Fruit fly (Drosophila melanogaster) whole organism, prepupa: Measurements from ENCODE around the gene CG13293.

ENCODE experiments used
- Blimp-1 ChIP-seq: fragments of 200-800 bp; sonication (Bioruptor generic); optimal IDR thresholded peaks from 3 replicates; lab custom pipeline; 2017; ENCODE audit warnings: missing biosample characterization, missing genetic modification characterization, mild to moderate bottlenecking, moderate library complexity, missing genetic modification reagents
- CG10631 ChIP-seq: fragments of 200-800 bp; sonication (Bioruptor generic); optimal IDR thresholded peaks from 2 replicates; lab custom pipeline; 2016; ENCODE audit warnings: missing biosample characterization, missing genetic modification characterization
- CG10669 ChIP-seq: fragments of 200-800 bp; sonication (Bioruptor generic); optimal IDR thresholded peaks from 3 replicates; lab custom pipeline; 2018; ENCODE audit warnings: missing biosample characterization, mild to moderate bottlenecking, missing genetic modification characterization, moderate library complexity
- CG11294 ChIP-seq: fragments of 200-800 bp; sonication (Bioruptor generic); IDR thresholded peaks from 2 replicates; pipeline ENCODE4 v1.3.6; 2022; ENCODE audit warnings: missing biosample characterization, missing genetic modification characterization
- CG11762 ChIP-seq: fragments of 200-800 bp; sonication (Bioruptor generic); optimal IDR thresholded peaks from 3 replicates; lab custom pipeline; 2016; ENCODE audit warnings: missing biosample characterization, missing genetic modification characterization; ENCODE audit not compliant: insufficient read depth
- CG11902 ChIP-seq: fragments of 200-800 bp; sonication (Bioruptor generic); optimal IDR thresholded peaks from 3 replicates; lab custom pipeline; 2016; ENCODE audit warnings: missing biosample characterization, missing genetic modification characterization
- CG1621 ChIP-seq: fragments of 200-800 bp; sonication (Bioruptor generic); optimal IDR thresholded peaks from 3 replicates; lab custom pipeline; 2018; ENCODE audit warnings: missing biosample characterization, mild to moderate bottlenecking, missing genetic modification characterization
- CG16779 ChIP-seq: fragments of 200-800 bp; sonication (Bioruptor generic); optimal IDR thresholded peaks from 3 replicates; lab custom pipeline; 2017; ENCODE audit warnings: missing biosample characterization, mild to moderate bottlenecking, missing genetic modification characterization
- CG3032 ChIP-seq: fragments of 200-800 bp; optimal IDR thresholded peaks from 2 replicates; lab custom pipeline; 2019; ENCODE audit warnings: missing biosample characterization, mild to moderate bottlenecking, missing genetic modification characterization, moderate library complexity
- CG34406 ChIP-seq: fragments of 200-800 bp; sonication (Bioruptor generic); optimal IDR thresholded peaks from 3 replicates; lab custom pipeline; 2016; ENCODE audit warnings: missing biosample characterization, missing genetic modification characterization
- CG3919 ChIP-seq: fragments of 200-800 bp; sonication (Bioruptor generic); optimal IDR thresholded peaks from 3 replicates; lab custom pipeline; 2016; ENCODE audit warnings: missing biosample characterization, missing genetic modification characterization
- CG6276 ChIP-seq: fragments of 200-800 bp; sonication (Bioruptor generic); optimal IDR thresholded peaks from 2 replicates; lab custom pipeline; 2017; ENCODE audit warnings: missing biosample characterization, mild to moderate bottlenecking, missing genetic modification characterization
- CG6808 ChIP-seq: fragments of 200-800 bp; sonication (Bioruptor generic); optimal IDR thresholded peaks from 3 replicates; lab custom pipeline; 2017; ENCODE audit warnings: missing biosample characterization, missing genetic modification characterization, mild to moderate bottlenecking, moderate library complexity, missing genetic modification reagents
- CG6854 ChIP-seq: fragments of 200-800 bp; sonication (Bioruptor generic); optimal IDR thresholded peaks from 2 replicates; lab custom pipeline; 2017; ENCODE audit warnings: missing biosample characterization, mild to moderate bottlenecking, missing genetic modification characterization
- CG7368 ChIP-seq: fragments of 200-800 bp; sonication (Bioruptor generic); optimal IDR thresholded peaks from 3 replicates; lab custom pipeline; 2016; ENCODE audit warnings: missing biosample characterization, missing genetic modification characterization
- CG8119 ChIP-seq: fragments of 200-800 bp; sonication (Bioruptor generic); IDR thresholded peaks from 3 replicates; pipeline ENCODE4 v1.3.6; 2022; ENCODE audit warnings: missing biosample characterization, missing genetic modification characterization
- CG8319 ChIP-seq: fragments of 200-800 bp; sonication (Bioruptor generic); optimal IDR thresholded peaks from 3 replicates; lab custom pipeline; 2016; ENCODE audit warnings: missing biosample characterization, missing genetic modification characterization
- CG8632 ChIP-seq: fragments of 200-800 bp; sonication (Bioruptor generic); optimal IDR thresholded peaks from 3 replicates; lab custom pipeline; 2016; ENCODE audit warnings: missing biosample characterization, missing genetic modification characterization
- CG9139 ChIP-seq: fragments of 200-800 bp; sonication (Bioruptor generic); optimal IDR thresholded peaks from 3 replicates; lab custom pipeline; 2017; ENCODE audit warnings: missing biosample characterization, mild to moderate bottlenecking, missing genetic modification characterization
- Eip75B ChIP-seq: fragments of 200-800 bp; sonication (Bioruptor generic); optimal IDR thresholded peaks from 3 replicates; lab custom pipeline; 2016; ENCODE audit warnings: missing biosample characterization, missing genetic modification characterization
- Eip78C ChIP-seq: fragments of 200-800 bp; sonication (Bioruptor generic); peaks from one replicate; lab custom pipeline; 2016; ENCODE audit warnings: missing biosample characterization, missing genetic modification characterization
- Ets21C ChIP-seq: fragments of 200-800 bp; sonication (Bioruptor generic); optimal IDR thresholded peaks from 3 replicates; lab custom pipeline; 2016; ENCODE audit warnings: missing biosample characterization, missing genetic modification characterization
- Ets96B ChIP-seq: fragments of 200-800 bp; optimal IDR thresholded peaks from 2 replicates; lab custom pipeline; 2019; ENCODE audit warnings: missing biosample characterization, mild to moderate bottlenecking, missing genetic modification characterization, moderate library complexity
- Hr38 ChIP-seq: sonication (Bioruptor generic); optimal IDR thresholded peaks from 2 replicates; lab custom pipeline; 2016; ENCODE audit warnings: missing biosample characterization, missing genetic modification characterization
- Met ChIP-seq: fragments of 200-800 bp; sonication (Bioruptor generic); optimal IDR thresholded peaks from 3 replicates; lab custom pipeline; 2016; ENCODE audit warnings: missing biosample characterization, missing genetic modification characterization
- OdsH ChIP-seq: fragments of 200-800 bp; sonication (Bioruptor generic); optimal IDR thresholded peaks from 3 replicates; lab custom pipeline; 2016; ENCODE audit warnings: missing biosample characterization, missing genetic modification characterization
- Sox102F ChIP-seq: fragments of 200-800 bp; sonication (Bioruptor generic); optimal IDR thresholded peaks from 2 replicates; lab custom pipeline; 2016; ENCODE audit warnings: missing biosample characterization, mild to moderate bottlenecking, missing genetic modification characterization
- Sox14 ChIP-seq: fragments of 200-800 bp; sonication (Bioruptor generic); optimal IDR thresholded peaks from 3 replicates; lab custom pipeline; 2016; ENCODE audit warnings: missing biosample characterization, missing genetic modification characterization
- Sox15 ChIP-seq: fragments of 200-800 bp; sonication (Bioruptor generic); optimal IDR thresholded peaks from 3 replicates; lab custom pipeline; 2016; ENCODE audit warnings: missing biosample characterization, missing genetic modification characterization
- acj6 ChIP-seq: fragments of 200-800 bp; sonication (Bioruptor generic); optimal IDR thresholded peaks from 3 replicates; lab custom pipeline; 2016; ENCODE audit warnings: missing biosample characterization, missing genetic modification characterization
- cyc ChIP-seq: fragments of 200-800 bp; sonication (Bioruptor generic); optimal IDR thresholded peaks from 3 replicates; lab custom pipeline; 2016; ENCODE audit warnings: missing biosample characterization, missing genetic modification characterization
- dac ChIP-seq: fragments of 200-800 bp; sonication (Bioruptor generic); optimal IDR thresholded peaks from 2 replicates; lab custom pipeline; 2017; ENCODE audit warnings: missing biosample characterization, mild to moderate bottlenecking, missing genetic modification characterization
- dsx ChIP-seq: fragments of 200-800 bp; optimal IDR thresholded peaks from 3 replicates; lab custom pipeline; 2019; ENCODE audit warnings: missing biosample characterization, mild to moderate bottlenecking, missing genetic modification characterization, moderate library complexity; ENCODE audit not compliant: poor library complexity, severe bottlenecking
- eg ChIP-seq: fragments of 200-800 bp; sonication (Bioruptor generic); IDR thresholded peaks from 3 replicates; pipeline ENCODE4 v1.3.6; 2022; ENCODE audit warnings: missing biosample characterization, missing genetic modification characterization
- fkh ChIP-seq: fragments of 200-800 bp; sonication (Bioruptor generic); optimal IDR thresholded peaks from 3 replicates; lab custom pipeline; 2017; ENCODE audit warnings: missing biosample characterization, mild to moderate bottlenecking, missing genetic modification characterization, moderate library complexity
- lz ChIP-seq: fragments of 200-800 bp; sonication (Bioruptor generic); optimal IDR thresholded peaks from 3 replicates; lab custom pipeline; 2016; ENCODE audit warnings: missing biosample characterization, missing genetic modification characterization
- pdm3 ChIP-seq: fragments of 200-800 bp; sonication (Bioruptor generic); optimal IDR thresholded peaks from 3 replicates; lab custom pipeline; 2016; ENCODE audit warnings: missing biosample characterization, missing genetic modification characterization
- spab ChIP-seq: fragments of 200-800 bp; sonication (Bioruptor generic); optimal IDR thresholded peaks from 2 replicates; lab custom pipeline; 2017; ENCODE audit warnings: missing biosample characterization, mild to moderate bottlenecking, missing genetic modification characterization, missing genetic modification reagents
- svp ChIP-seq: fragments of 200-800 bp; sonication (Bioruptor generic); peaks from one replicate; lab custom pipeline; 2016; ENCODE audit warnings: missing biosample characterization, missing genetic modification characterization
- topi ChIP-seq: fragments of 200-800 bp; sonication (Bioruptor generic); optimal IDR thresholded peaks from 3 replicates; lab custom pipeline; 2016; ENCODE audit warnings: missing biosample characterization, missing genetic modification characterization

The CG13293 gene

DNA sequence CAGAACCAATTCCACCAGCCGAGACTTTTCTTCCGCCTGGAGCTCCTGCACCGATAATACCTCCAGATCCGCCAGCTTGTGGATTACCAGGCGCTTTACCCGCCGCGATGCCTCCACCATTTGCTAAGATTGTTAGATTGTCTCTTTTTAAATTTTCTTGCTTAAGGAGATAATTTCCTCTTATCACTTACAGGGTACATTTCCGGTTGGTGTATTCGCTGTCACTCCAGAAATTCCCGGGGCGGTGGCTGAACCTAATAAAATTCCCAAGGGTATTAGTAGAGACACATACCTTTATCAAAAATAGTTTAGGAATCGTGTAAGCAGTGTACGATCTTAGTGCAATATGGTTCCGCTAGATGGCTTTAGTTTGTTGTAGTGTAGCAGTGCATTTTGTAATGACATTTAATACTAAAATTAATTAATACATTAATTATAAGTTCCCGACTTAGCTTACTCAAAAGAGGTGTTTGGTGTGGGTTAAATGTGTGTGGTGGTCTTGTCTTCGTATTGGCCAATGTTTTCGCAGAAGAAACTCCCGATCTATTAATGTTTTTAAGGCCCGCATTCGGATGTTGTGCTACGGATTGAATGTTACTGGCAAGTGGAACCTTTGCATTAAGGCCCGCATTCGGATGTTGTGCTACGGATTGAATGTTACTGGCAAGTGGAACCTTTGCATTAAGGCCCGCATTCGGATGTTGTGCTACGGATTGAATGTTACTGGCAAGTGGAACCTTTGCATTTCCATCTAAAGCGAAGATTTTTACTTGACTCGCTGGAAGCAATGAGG is 42.1 kb downstream of the CG13293 start:
- TF ChIP-seq CG10669 (GFP tag; lab: Kevin White, UChicago) (peak; percentile 41), CG11902 (no peak), CG7368 (GFP tag; lab: Kevin White, UChicago) (peak; percentile 29), CG8319 (GFP tag; lab: Kevin White, UChicago) (peak; percentile 12), Ets96B (tag; lab: Kevin White, UChicago) (no peak), Sox15 (GFP tag; lab: Kevin White, UChicago) (no peak), Eip78C (GFP tag; lab: Kevin White, UChicago) (peak; percentile 87), topi (GFP tag; lab: Kevin White, UChicago) (peak; percentile 41), CG6808 (GFP tag; lab: Kevin White, UChicago) (peak; percentile 10), cyc (peak; percentile 26), Blimp-1 (GFP tag; lab: Kevin White, UChicago) (peak; percentile 3), Hr38 (no peak), svp (GFP tag; lab: Kevin White, UChicago) (peak; percentile 63), CG8119 (GFP tag; lab: Robert Waterston, UW) (no peak), Eip75B (GFP tag; lab: Kevin White, UChicago) (peak; percentile 43), pdm3 (GFP tag; lab: Kevin White, UChicago) (peak; percentile 3), CG3919 (GFP tag; lab: Kevin White, UChicago) (peak; percentile 72), Met (GFP tag; lab: Kevin White, UChicago) (peak; percentile 11), fkh (GFP tag; lab: Kevin White, UChicago) (peak; percentile 48), lz (GFP tag; lab: Kevin White, UChicago) (peak; percentile 43), OdsH (peak; percentile 15)

DNA sequence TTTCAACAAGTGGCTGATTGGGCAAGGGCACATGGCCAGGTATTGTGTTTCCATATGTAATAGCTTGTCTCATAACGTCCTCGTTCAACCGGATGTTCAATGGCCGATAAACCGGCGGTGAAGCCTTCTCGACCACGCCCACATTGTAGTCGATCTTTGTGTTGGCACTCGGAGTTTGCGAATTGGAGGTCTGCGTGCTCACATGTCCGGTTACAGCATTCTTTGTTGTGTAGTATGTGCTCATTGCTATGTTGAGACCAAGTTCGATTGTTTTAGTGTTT is 42.7 kb downstream of the CG13293 start:
- no peak for TF ChIP-seq acj6 (GFP tag; lab: Kevin White, UChicago)
- TF ChIP-seq Eip78C (GFP tag; lab: Kevin White, UChicago) = no peak
- TF ChIP-seq Sox14 (GFP tag; lab: Kevin White, UChicago) = no peak
- TF ChIP-seq CG9139 = no peak
- TF ChIP-seq dac (GFP tag; lab: Kevin White, UChicago) = no peak
- no peak for TF ChIP-seq dsx (GFP tag; lab: Kevin White, UChicago)
- TF ChIP-seq Sox102F (GFP tag; lab: Kevin White, UChicago) = no peak
- TF ChIP-seq fkh (GFP tag; lab: Kevin White, UChicago) = no peak

DNA sequence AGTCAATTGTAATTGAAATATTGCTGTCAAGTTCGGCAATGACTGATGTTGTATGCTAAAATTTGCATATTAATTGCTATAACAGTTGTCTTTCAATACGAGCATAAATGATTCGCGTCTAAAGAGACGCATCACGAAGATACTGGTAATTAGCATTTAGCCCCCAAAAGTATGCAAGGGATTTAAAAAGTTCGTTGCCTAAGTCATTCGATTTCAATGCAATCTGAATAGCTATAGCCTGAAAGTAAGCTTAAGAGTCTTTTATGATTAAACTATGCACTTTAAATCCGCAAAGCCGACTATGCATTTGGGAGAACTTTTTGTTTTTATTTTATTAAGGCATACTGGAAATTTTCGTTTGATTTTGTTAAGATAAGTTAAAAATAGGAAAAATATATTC is 46.9 kb downstream of the CG13293 start:
- TF ChIP-seq CG6808 (GFP tag; lab: Kevin White, UChicago) (no peak), CG3032 (no peak), CG11294 (no peak), lz (GFP tag; lab: Kevin White, UChicago) (no peak), Ets21C (GFP tag; lab: Kevin White, UChicago) (no peak), CG10631 (GFP tag; lab: Kevin White, UChicago) (no peak), CG9139 (no peak), spab (GFP tag; lab: Kevin White, UChicago) (no peak), CG1621 (tag; lab: Kevin White, UChicago) (no peak), CG34406 (GFP tag; lab: Kevin White, UChicago) (no peak), CG16779 (no peak), CG6854 (GFP tag; lab: Kevin White, UChicago) (no peak), CG11762 (no peak), CG7368 (GFP tag; lab: Kevin White, UChicago) (no peak), CG8632 (GFP tag; lab: Kevin White, UChicago) (no peak), CG6276 (no peak), eg (GFP tag; lab: Robert Waterston, UW) (no peak)
- TF ChIP-seq, all 60 proteins: peak for 0
